Fruit fly (Drosophila melanogaster) whole organism, embryonic: ENCODE data around the gene CG13386.

Experiments used
- Asciz ChIP-seq: fragments of 200-800 bp; sonication (Bioruptor generic); optimal IDR thresholded peaks from 2 replicates; lab custom pipeline; 2017; ENCODE audit warnings: missing biosample characterization, mild to moderate bottlenecking, missing genetic modification characterization, missing genetic modification reagents
- BEAF-32 ChIP-seq: fragments of 200-800 bp; sonication (Bioruptor generic); optimal IDR thresholded peaks from 3 replicates; lab custom pipeline; 2017; ENCODE audit warnings: missing biosample characterization, missing genetic modification characterization, mild to moderate bottlenecking, moderate library complexity, missing genetic modification reagents
- C15 ChIP-seq: fragments of 200-800 bp; sonication (Bioruptor generic); IDR thresholded peaks from 3 replicates; pipeline ENCODE4 v1.3.6; 2022; ENCODE audit warnings: missing biosample characterization, missing genetic modification characterization
- CG10274 ChIP-seq: fragments of 200-800 bp; sonication (Bioruptor generic); optimal IDR thresholded peaks from 3 replicates; lab custom pipeline; 2017; ENCODE audit warnings: missing biosample characterization, mild to moderate bottlenecking, missing genetic modification characterization
- CG10654 ChIP-seq: fragments of 200-800 bp; sonication (Bioruptor generic); optimal IDR thresholded peaks from 2 replicates; lab custom pipeline; 2016; ENCODE audit warnings: missing biosample characterization, missing genetic modification characterization
- CG11695 ChIP-seq: fragments of 200-800 bp; sonication (Bioruptor generic); IDR thresholded peaks from 3 replicates; pipeline ENCODE4 v1.3.6; 2022; ENCODE audit warnings: missing biosample characterization, missing genetic modification characterization
- CG12071 ChIP-seq: fragments of 200-800 bp; sonication (Bioruptor generic); optimal IDR thresholded peaks from 3 replicates; lab custom pipeline; 2018; ENCODE audit warnings: missing biosample characterization, mild to moderate bottlenecking, missing genetic modification characterization
- CG12299 ChIP-seq: fragments of 200-800 bp; sonication (Bioruptor generic); optimal IDR thresholded peaks from 2 replicates; lab custom pipeline; 2018; ENCODE audit warnings: missing biosample characterization, mild to moderate bottlenecking, missing genetic modification characterization
- CG1233 ChIP-seq: fragments of 200-800 bp; sonication (Bioruptor generic); optimal IDR thresholded peaks from 4 replicates; lab custom pipeline; 2018; ENCODE audit warnings: missing biosample characterization, mild to moderate bottlenecking, missing genetic modification characterization
- CG14014 ChIP-seq: fragments of 200-800 bp; sonication (Bioruptor generic); IDR thresholded peaks from 2 replicates; pipeline ENCODE4 v1.3.6; 2022; ENCODE audit warnings: missing biosample characterization, missing genetic modification characterization
- CG14050 ChIP-seq: fragments of 200-800 bp; sonication (Bioruptor generic); IDR thresholded peaks from 3 replicates; pipeline ENCODE4 v1.3.6; 2022; ENCODE audit warnings: missing biosample characterization, missing genetic modification characterization
- CG14667 ChIP-seq: fragments of 200-800 bp; sonication (Bioruptor generic); IDR thresholded peaks from 2 replicates; pipeline ENCODE4 v1.3.6; 2022; ENCODE audit warnings: missing biosample characterization, missing genetic modification characterization
- CG1647 ChIP-seq: fragments of 200-800 bp; sonication (Bioruptor generic); optimal IDR thresholded peaks from 3 replicates; lab custom pipeline; 2016; ENCODE audit warnings: missing biosample characterization, missing genetic modification characterization
- CG16813 ChIP-seq: fragments of 200-800 bp; sonication (Bioruptor generic); IDR thresholded peaks from 3 replicates; pipeline ENCODE4 v1.3.6; 2022; ENCODE audit warnings: missing biosample characterization, missing genetic modification characterization; ENCODE audit not compliant: partially characterized antibody
- CG17802 ChIP-seq: fragments of 200-800 bp; sonication (Bioruptor generic); optimal IDR thresholded peaks from 2 replicates; lab custom pipeline; 2018; ENCODE audit warnings: missing biosample characterization, mild to moderate bottlenecking, missing genetic modification characterization, moderate library complexity
- CG2120 ChIP-seq: fragments of 200-800 bp; sonication (Bioruptor generic); optimal IDR thresholded peaks from 3 replicates; lab custom pipeline; 2016; ENCODE audit warnings: missing biosample characterization, missing genetic modification characterization
- CG2712 ChIP-seq: fragments of 200-800 bp; optimal IDR thresholded peaks from 3 replicates; lab custom pipeline; 2019; ENCODE audit warnings: missing biosample characterization, mild to moderate bottlenecking, missing genetic modification characterization, moderate library complexity
- CG3281 ChIP-seq: fragments of 200-800 bp; sonication (Bioruptor generic); optimal IDR thresholded peaks from 3 replicates; lab custom pipeline; 2017; ENCODE audit warnings: missing biosample characterization, mild to moderate bottlenecking, missing genetic modification characterization
- CG3407 ChIP-seq: fragments of 200-800 bp; sonication (Bioruptor generic); optimal IDR thresholded peaks from 2 replicates; lab custom pipeline; 2018; ENCODE audit warnings: missing biosample characterization, mild to moderate bottlenecking, missing genetic modification characterization
- CG34224 ChIP-seq: fragments of 200-800 bp; sonication (Bioruptor generic); IDR thresholded peaks from 3 replicates; pipeline ENCODE4 v1.3.6; 2022; ENCODE audit warnings: missing biosample characterization, missing genetic modification characterization; ENCODE audit not compliant: partially characterized antibody
- CG4328 ChIP-seq: fragments of 200-800 bp; sonication (Bioruptor generic); optimal IDR thresholded peaks from 3 replicates; lab custom pipeline; 2017; ENCODE audit warnings: missing biosample characterization, missing genetic modification reagents, missing genetic modification characterization
- CG4404 ChIP-seq: fragments of 200-800 bp; sonication (Bioruptor generic); IDR thresholded peaks from 2 replicates; pipeline ENCODE4 v1.3.6; 2022; ENCODE audit warnings: missing biosample characterization, missing genetic modification characterization
- CG6813 ChIP-seq: fragments of 200-800 bp; sonication (Bioruptor generic); optimal IDR thresholded peaks from 2 replicates; lab custom pipeline; 2017; ENCODE audit warnings: missing biosample characterization, missing genetic modification characterization, mild to moderate bottlenecking, moderate library complexity, missing genetic modification reagents
- CG8478 ChIP-seq: fragments of >200 bp; optimal IDR thresholded peaks from 2 replicates; lab custom pipeline; 2018
- Dfd ChIP-seq, 2 experiments: fragments of >200 bp; optimal IDR thresholded peaks; 2 replicates each; lab custom pipeline; 2017; ENCODE audit warnings: missing biosample characterization in 2 of 2, missing genetic modification characterization in 2 of 2
- Dip3 ChIP-seq: fragments of 200-800 bp; sonication (Bioruptor generic); optimal IDR thresholded peaks from 3 replicates; lab custom pipeline; 2016; ENCODE audit warnings: missing biosample characterization, missing genetic modification characterization
- H15 ChIP-seq: fragments of 200-800 bp; sonication (Bioruptor generic); IDR thresholded peaks from 3 replicates; pipeline ENCODE4 v1.3.6; 2022; ENCODE audit warnings: missing biosample characterization, missing genetic modification characterization
- HmgD ChIP-seq: fragments of 200-800 bp; sonication (Bioruptor generic); optimal IDR thresholded peaks from 3 replicates; lab custom pipeline; 2016; ENCODE audit warnings: missing biosample characterization, missing genetic modification characterization
- Hr78 ChIP-seq, 2 experiments: fragments of 200-800 bp in 1 of 2; fragments of >200 bp in 1 of 2; sonication (Bioruptor generic) in 1 of 2; optimal IDR thresholded peaks; 2 replicates each; lab custom pipeline; 2017 to 2019; ENCODE audit warnings: missing biosample characterization in 2 of 2, missing genetic modification characterization in 2 of 2, mild to moderate bottlenecking in 1 of 2, moderate library complexity in 1 of 2
- Lim3 ChIP-seq: fragments of 200-800 bp; sonication (Bioruptor generic); IDR thresholded peaks from 2 replicates; pipeline ENCODE4 v1.3.6; 2022; ENCODE audit warnings: missing biosample characterization, missing genetic modification characterization
- MBD-R2 ChIP-seq: fragments of 200-800 bp; sonication (Bioruptor generic); IDR thresholded peaks from 2 replicates; pipeline ENCODE4 v1.3.6; 2022; ENCODE audit warnings: missing biosample characterization, missing genetic modification characterization
- NC2β ChIP-seq: fragments of 200-800 bp; sonication (Bioruptor generic); optimal IDR thresholded peaks from 2 replicates; lab custom pipeline; 2016; ENCODE audit warnings: missing biosample characterization, missing genetic modification characterization
- Sry-β ChIP-seq: fragments of 200-800 bp; sonication (Bioruptor generic); optimal IDR thresholded peaks from 2 replicates; lab custom pipeline; 2018; ENCODE audit warnings: missing biosample characterization, mild to moderate bottlenecking, missing genetic modification characterization, moderate library complexity
- Vsx1 ChIP-seq: fragments of 200-800 bp; sonication (Bioruptor generic); optimal IDR thresholded peaks from 2 replicates; lab custom pipeline; 2017; ENCODE audit warnings: missing biosample characterization, mild to moderate bottlenecking, missing genetic modification characterization, missing genetic modification reagents
- YL-1 ChIP-seq: fragments of 200-800 bp; sonication (Bioruptor generic); optimal IDR thresholded peaks from 3 replicates; lab custom pipeline; 2017; ENCODE audit warnings: missing biosample characterization, mild to moderate bottlenecking, missing genetic modification characterization
- ato ChIP-seq: fragments of 200-800 bp; sonication (Bioruptor generic); IDR thresholded peaks from 2 replicates; pipeline ENCODE4 v1.3.6; 2022; ENCODE audit warnings: missing biosample characterization, missing genetic modification characterization; ENCODE audit not compliant: partially characterized antibody
- az2 ChIP-seq: fragments of 200-800 bp; sonication (Bioruptor generic); optimal IDR thresholded peaks from 3 replicates; lab custom pipeline; 2016; ENCODE audit warnings: missing biosample characterization, missing genetic modification characterization
- cas ChIP-seq: fragments of 200-800 bp; sonication (Bioruptor generic); IDR thresholded peaks from 2 replicates; pipeline ENCODE4 v1.3.6; 2022; ENCODE audit warnings: missing biosample characterization, missing genetic modification characterization
- dm ChIP-seq: fragments of 200-800 bp; sonication (Bioruptor generic); optimal IDR thresholded peaks from 3 replicates; lab custom pipeline; 2016; ENCODE audit warnings: missing biosample characterization, missing genetic modification characterization
- dmrt11E ChIP-seq: fragments of 200-800 bp; sonication (Bioruptor generic); optimal IDR thresholded peaks from 3 replicates; lab custom pipeline; 2018; ENCODE audit warnings: missing biosample characterization, mild to moderate bottlenecking, missing genetic modification characterization, moderate library complexity
- dmrt99B ChIP-seq: fragments of 200-800 bp; sonication (Bioruptor generic); optimal IDR thresholded peaks from 2 replicates; lab custom pipeline; 2018; ENCODE audit warnings: missing biosample characterization, mild to moderate bottlenecking, missing genetic modification characterization, moderate library complexity
- ems ChIP-seq: fragments of 200-800 bp; sonication (Bioruptor generic); optimal IDR thresholded peaks from 3 replicates; lab custom pipeline; 2016; ENCODE audit warnings: missing biosample characterization, missing genetic modification characterization
- gro ChIP-seq: fragments of 200-800 bp; sonication (Bioruptor generic); optimal IDR thresholded peaks from 2 replicates; lab custom pipeline; 2016; ENCODE audit warnings: missing biosample characterization, missing genetic modification characterization
- her ChIP-seq: fragments of 200-800 bp; sonication (Bioruptor generic); optimal IDR thresholded peaks from 2 replicates; lab custom pipeline; 2016; ENCODE audit warnings: missing biosample characterization, missing genetic modification characterization
- kay ChIP-seq: fragments of 200-800 bp; sonication (Bioruptor generic); optimal IDR thresholded peaks from 2 replicates; lab custom pipeline; 2016; ENCODE audit warnings: missing biosample characterization, missing genetic modification characterization
- lbe ChIP-seq: fragments of 200-800 bp; sonication (Bioruptor generic); optimal IDR thresholded peaks from 2 replicates; lab custom pipeline; 2016; ENCODE audit warnings: missing biosample characterization, mild to moderate bottlenecking, missing genetic modification characterization
- oc ChIP-seq: fragments of 200-800 bp; sonication (Bioruptor generic); optimal IDR thresholded peaks from 2 replicates; lab custom pipeline; 2018; ENCODE audit warnings: missing biosample characterization, mild to moderate bottlenecking, missing genetic modification characterization, moderate library complexity
- odd ChIP-seq: fragments of 200-800 bp; sonication (Bioruptor generic); optimal IDR thresholded peaks from 2 replicates; lab custom pipeline; 2017; ENCODE audit warnings: missing biosample characterization, mild to moderate bottlenecking, missing genetic modification characterization
- otp ChIP-seq: fragments of 200-800 bp; sonication (Bioruptor generic); IDR thresholded peaks from 3 replicates; pipeline ENCODE4, ENCODE4 v1.3.6; 2022; ENCODE audit warnings: missing biosample characterization, missing genetic modification characterization
- stc ChIP-seq: fragments of 200-800 bp; sonication (Bioruptor generic); IDR thresholded peaks from 2 replicates; pipeline ENCODE4 v1.3.6; 2022; ENCODE audit warnings: missing biosample characterization, missing genetic modification characterization
- sug ChIP-seq: fragments of 200-800 bp; optimal IDR thresholded peaks from 2 replicates; lab custom pipeline; 2019; ENCODE audit warnings: missing biosample characterization, mild to moderate bottlenecking, missing genetic modification characterization, moderate library complexity

CG13386 gene

DNA sequence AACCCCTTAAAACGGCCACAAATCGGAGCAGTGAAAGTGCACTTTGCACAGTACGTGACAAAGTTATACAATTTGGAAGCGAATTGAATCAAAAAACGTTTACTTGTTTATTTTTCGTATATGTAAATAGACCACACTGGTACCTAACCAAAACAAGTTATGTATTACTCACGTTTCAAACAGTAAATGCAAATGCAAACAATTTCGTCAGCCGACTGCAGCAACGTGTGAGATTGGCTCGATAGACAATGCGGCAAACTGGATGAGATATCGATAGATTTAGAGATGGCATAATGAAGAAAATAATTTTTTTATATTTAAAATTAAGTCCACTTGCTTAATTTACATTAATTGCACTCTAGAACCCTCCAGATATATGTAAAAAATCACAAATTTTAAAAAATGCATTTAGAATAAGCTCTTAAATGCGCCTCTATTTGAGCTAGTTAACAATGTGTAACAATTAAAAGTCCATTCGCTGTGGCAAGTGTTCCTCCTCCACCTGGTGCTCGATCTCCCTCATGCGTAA, 17.2 kb upstream of the CG13386 start, which contains the start of gene AlaRS (continued):
- TF ChIP-seq NC2β = no peak
- no peak for TF ChIP-seq Sry-β (GFP tag; lab: Kevin White, UChicago)
- TF ChIP-seq otp (GFP tag; lab: Robert Waterston, UW) = no peak
- peak; percentile 40 for TF ChIP-seq dmrt11E
- no peak for TF ChIP-seq H15 (GFP tag; lab: Robert Waterston, UW)
- TF ChIP-seq lbe (GFP tag; lab: Kevin White, UChicago) = peak; percentile 70
- no peak for TF ChIP-seq CG10274
- TF ChIP-seq CG3407 (GFP tag; lab: Kevin White, UChicago) = peak; percentile 24
- TF ChIP-seq dm (GFP tag; lab: Kevin White, UChicago) = peak; percentile 43
- peak; percentile 83 for TF ChIP-seq YL-1 (GFP tag; lab: Kevin White, UChicago)
- no peak for TF ChIP-seq Lim3
- TF ChIP-seq CG17802 = no peak
- TF ChIP-seq CG12299 (tag; lab: Kevin White, UChicago) = no peak
- TF ChIP-seq ems = peak; percentile 18
- TF ChIP-seq CG10654 (GFP tag; lab: Kevin White, UChicago) = peak; percentile 6
- TF ChIP-seq CG8478 = no peak
- no peak for TF ChIP-seq her (GFP tag; lab: Kevin White, UChicago)
- TF ChIP-seq CG11695 = no peak
- peak; percentile 27 for TF ChIP-seq dmrt99B (tag; lab: Kevin White, UChicago)
- TF ChIP-seq az2 (GFP tag; lab: Kevin White, UChicago) = no peak
- peak; percentile 49 for TF ChIP-seq CG3281 (GFP tag; lab: Kevin White, UChicago)
- TF ChIP-seq CG4404 (GFP tag; lab: Robert Waterston, UW) = no peak
- no peak for TF ChIP-seq cas
- no peak for TF ChIP-seq oc (tag; lab: Kevin White, UChicago)
- TF ChIP-seq CG6813 (GFP tag; lab: Kevin White, UChicago) = peak; percentile 3
- peak; percentile 66 for TF ChIP-seq CG2120
- TF ChIP-seq CG16813 (GFP tag; lab: Robert Waterston, UW) = peak; percentile 42; the same call in 1 of the 3 replicates
- TF ChIP-seq CG2712 (tag; lab: Kevin White, UChicago) = peak; percentile 61
- no peak for TF ChIP-seq Dfd (GFP tag; optimal IDR thresholded peaks at IDR 0.05; lab: Kevin White, UChicago)
- no peak for TF ChIP-seq CG1647 (GFP tag; lab: Kevin White, UChicago)
- peak; percentile 70 for TF ChIP-seq BEAF-32 (GFP tag; lab: Kevin White, UChicago)
- TF ChIP-seq CG14667 (GFP tag; lab: Robert Waterston, UW) = no peak
- TF ChIP-seq HmgD (GFP tag; lab: Kevin White, UChicago) = no peak
- no peak for TF ChIP-seq CG14014
- no peak for TF ChIP-seq Vsx1
- peak; percentile 22 for TF ChIP-seq gro (GFP tag; lab: Kevin White, UChicago)
- TF ChIP-seq CG14050 (GFP tag; lab: Robert Waterston, UW) = no peak; the same call in 2 of the 3 replicates
- no peak for TF ChIP-seq CG12071
- TF ChIP-seq sug (tag; lab: Kevin White, UChicago) = peak; percentile 33
- peak; percentile 16 for TF ChIP-seq Asciz (GFP tag; lab: Kevin White, UChicago)
- TF ChIP-seq CG4328 (GFP tag; lab: Kevin White, UChicago) = peak; percentile 27
- no peak for TF ChIP-seq Dip3
- TF ChIP-seq C15 (GFP tag; lab: Robert Waterston, UW) = no peak
- TF ChIP-seq ato = no peak
- no peak for TF ChIP-seq kay (GFP tag; lab: Kevin White, UChicago)
- no peak for TF ChIP-seq Hr78 (GFP tag; optimal IDR thresholded peaks at IDR 0.05; lab: Kevin White, UChicago)
- TF ChIP-seq CG34224 = peak; percentile 61
- peak; percentile 20 for TF ChIP-seq CG1233 (GFP tag; lab: Kevin White, UChicago)
- TF ChIP-seq odd (GFP tag; lab: Kevin White, UChicago) = peak; percentile 27
- TF ChIP-seq stc = 0 out of 2 replicates have a peak, but pooled peaks have one; percentile 21
- TF ChIP-seq MBD-R2 (GFP tag; lab: Robert Waterston, UW) = peak; percentile 72
